Fruit fly (Drosophila melanogaster) whole organism, embryonic: ENCODE results near the gene CG34034.

Experiments used
- Atf3 ChIP-seq: fragments of 200-800 bp; sonication (Bioruptor generic); optimal IDR thresholded peaks from 3 replicates; lab custom pipeline; 2016; ENCODE audit warnings: missing biosample characterization, missing genetic modification characterization
- B-H2 ChIP-seq: fragments of 200-800 bp; sonication (Bioruptor generic); optimal IDR thresholded peaks from 2 replicates; lab custom pipeline; 2018; ENCODE audit warnings: missing biosample characterization, mild to moderate bottlenecking, missing genetic modification characterization
- Blimp-1 ChIP-seq: fragments of 200-800 bp; sonication (Bioruptor generic); optimal IDR thresholded peaks from 3 replicates; lab custom pipeline; 2018; ENCODE audit warnings: missing biosample characterization, missing genetic modification characterization, mild to moderate bottlenecking, moderate library complexity, missing genetic modification reagents
- CG10366 ChIP-seq: fragments of 200-800 bp; sonication (Bioruptor generic); IDR thresholded peaks from 2 replicates; pipeline ENCODE4 v1.3.6; 2022; ENCODE audit warnings: missing biosample characterization, missing genetic modification characterization
- CG10543 ChIP-seq: fragments of 200-800 bp; sonication (Bioruptor generic); optimal IDR thresholded peaks from 3 replicates; lab custom pipeline; 2017; ENCODE audit warnings: missing biosample characterization, mild to moderate bottlenecking, missing genetic modification characterization, moderate library complexity
- CG12155 ChIP-seq: fragments of 200-800 bp; sonication (Bioruptor generic); optimal IDR thresholded peaks from 3 replicates; lab custom pipeline; 2016; ENCODE audit warnings: missing biosample characterization, missing genetic modification characterization
- CG14050 ChIP-seq: fragments of 200-800 bp; sonication (Bioruptor generic); IDR thresholded peaks from 3 replicates; pipeline ENCODE4 v1.3.6; 2022; ENCODE audit warnings: missing biosample characterization, missing genetic modification characterization
- CG14965 ChIP-seq: fragments of 200-800 bp; sonication (Bioruptor generic); optimal IDR thresholded peaks from 2 replicates; lab custom pipeline; 2016; ENCODE audit warnings: missing biosample characterization, missing genetic modification characterization, borderline replicate concordance
- CG15073 ChIP-seq: fragments of 200-800 bp; sonication (Bioruptor generic); optimal IDR thresholded peaks from 2 replicates; lab custom pipeline; 2016; ENCODE audit warnings: missing biosample characterization, missing genetic modification characterization
- CG15479 ChIP-seq: fragments of 200-800 bp; sonication (Bioruptor generic); optimal IDR thresholded peaks from 3 replicates; lab custom pipeline; 2019; ENCODE audit warnings: missing biosample characterization, mild to moderate bottlenecking, missing genetic modification characterization, moderate library complexity
- CG17612 ChIP-seq: fragments of 200-800 bp; sonication (Bioruptor generic); IDR thresholded peaks from 2 replicates; pipeline ENCODE4 v1.3.6; 2022; ENCODE audit warnings: missing biosample characterization, missing genetic modification characterization
- CG34224 ChIP-seq: fragments of 200-800 bp; sonication (Bioruptor generic); IDR thresholded peaks from 3 replicates; pipeline ENCODE4 v1.3.6; 2022; ENCODE audit warnings: missing biosample characterization, missing genetic modification characterization; ENCODE audit not compliant: partially characterized antibody
- CG34376 ChIP-seq: fragments of 200-800 bp; sonication (Bioruptor generic); optimal IDR thresholded peaks from 2 replicates; lab custom pipeline; 2018; ENCODE audit warnings: missing biosample characterization, mild to moderate bottlenecking, missing genetic modification characterization
- CG43689 ChIP-seq: fragments of 200-800 bp; sonication (Bioruptor generic); IDR thresholded peaks from 2 replicates; pipeline ENCODE4 v1.3.6; 2022; ENCODE audit warnings: missing biosample characterization, missing genetic modification characterization
- CG6791 ChIP-seq: fragments of 200-800 bp; sonication (Bioruptor generic); IDR thresholded peaks from 3 replicates; pipeline ENCODE4 v1.3.6; 2022; ENCODE audit warnings: missing biosample characterization, missing genetic modification characterization; ENCODE audit not compliant: partially characterized antibody
- Deaf1 ChIP-seq: fragments of 200-800 bp; optimal IDR thresholded peaks from 3 replicates; lab custom pipeline; 2019; ENCODE audit warnings: missing biosample characterization, mild to moderate bottlenecking, missing genetic modification characterization, moderate library complexity
- Drgx ChIP-seq: fragments of 200-800 bp; sonication (Bioruptor generic); IDR thresholded peaks from 2 replicates; pipeline ENCODE4 v1.3.6; 2022; ENCODE audit warnings: missing biosample characterization, missing genetic modification characterization
- Ets65A ChIP-seq: fragments of 200-800 bp; sonication (Bioruptor generic); peaks from one replicate; lab custom pipeline; 2016; ENCODE audit warnings: missing biosample characterization, missing genetic modification characterization
- GATAe ChIP-seq: fragments of 200-800 bp; sonication (Bioruptor generic); conservative IDR thresholded peaks from 2 replicates; pipeline ENCODE4 v1.3.6; 2022; ENCODE audit warnings: missing biosample characterization, missing genetic modification characterization
- Jarid2 ChIP-seq: fragments of 200-800 bp; sonication (Bioruptor generic); optimal IDR thresholded peaks from 3 replicates; lab custom pipeline; 2017; ENCODE audit warnings: mild to moderate bottlenecking, missing biosample characterization, missing genetic modification reagents, missing genetic modification characterization
- Med ChIP-seq: fragments of 200-800 bp; sonication (Bioruptor generic); peaks from one replicate; lab custom pipeline; 2016; ENCODE audit warnings: missing biosample characterization, missing genetic modification characterization, mild to moderate bottlenecking, inconsistent platforms, moderate library complexity
- Pdp1 ChIP-seq, 2 experiments: fragments of 200-800 bp; sonication (Bioruptor generic); optimal IDR thresholded peaks; 3 replicates each; lab custom pipeline; 2016; ENCODE audit warnings: missing biosample characterization in 2 of 2, missing genetic modification characterization in 2 of 2, mild to moderate bottlenecking in 1 of 2, moderate library complexity in 1 of 2
- Trl ChIP-seq, 3 experiments: fragments of >200 bp in 2 of 3; fragments of 200-800 bp in 1 of 3; sonication (Bioruptor generic) in 1 of 3; optimal IDR thresholded peaks; 2 replicates in 1 of 3; 3 replicates in 2 of 3; lab custom pipeline; 2016 to 2017; ENCODE audit warnings: missing biosample characterization in 1 of 3, missing genetic modification characterization in 1 of 3
- Vsx1 ChIP-seq: fragments of 200-800 bp; sonication (Bioruptor generic); optimal IDR thresholded peaks from 2 replicates; lab custom pipeline; 2017; ENCODE audit warnings: missing biosample characterization, mild to moderate bottlenecking, missing genetic modification characterization, missing genetic modification reagents
- amos ChIP-seq: fragments of 200-800 bp; sonication (Bioruptor generic); IDR thresholded peaks from 2 replicates; pipeline ENCODE4 v1.3.6; 2022; ENCODE audit warnings: missing biosample characterization, missing genetic modification characterization; ENCODE audit not compliant: partially characterized antibody
- ara ChIP-seq: fragments of 200-800 bp; sonication (Bioruptor generic); IDR thresholded peaks from 2 replicates; pipeline ENCODE4 v1.3.6; 2022; ENCODE audit warnings: missing biosample characterization, missing genetic modification characterization
- ato ChIP-seq: fragments of 200-800 bp; sonication (Bioruptor generic); IDR thresholded peaks from 2 replicates; pipeline ENCODE4 v1.3.6; 2022; ENCODE audit warnings: missing biosample characterization, missing genetic modification characterization; ENCODE audit not compliant: partially characterized antibody
- bbx ChIP-seq: fragments of 200-800 bp; sonication (Bioruptor generic); IDR thresholded peaks from 2 replicates; pipeline ENCODE4 v1.3.6; 2022; ENCODE audit warnings: missing biosample characterization, missing genetic modification characterization; ENCODE audit not compliant: partially characterized antibody
- cg ChIP-seq: fragments of 200-800 bp; sonication (Bioruptor generic); optimal IDR thresholded peaks from 3 replicates; lab custom pipeline; 2019; ENCODE audit warnings: missing biosample characterization, mild to moderate bottlenecking, missing genetic modification characterization, moderate library complexity
- eve ChIP-seq, 2 experiments: fragments of >200 bp; optimal IDR thresholded peaks; 2 replicates each; lab custom pipeline; 2017; ENCODE audit warnings: missing biosample characterization in 2 of 2, missing genetic modification characterization in 2 of 2
- exex ChIP-seq: fragments of 200-800 bp; sonication (Bioruptor generic); optimal IDR thresholded peaks from 4 replicates; lab custom pipeline; 2018; ENCODE audit warnings: missing biosample characterization, mild to moderate bottlenecking, missing genetic modification characterization, moderate library complexity
- fd102C ChIP-seq: fragments of 200-800 bp; sonication (Bioruptor generic); optimal IDR thresholded peaks from 2 replicates; lab custom pipeline; 2018; ENCODE audit warnings: missing biosample characterization, mild to moderate bottlenecking, missing genetic modification characterization, moderate library complexity
- ftz-f1 ChIP-seq: fragments of 200-800 bp; sonication (Bioruptor generic); optimal IDR thresholded peaks from 2 replicates; lab custom pipeline; 2016; ENCODE audit warnings: missing biosample characterization, missing genetic modification characterization
- grn ChIP-seq: fragments of 200-800 bp; sonication (Bioruptor generic); optimal IDR thresholded peaks from 3 replicates; lab custom pipeline; 2017; ENCODE audit warnings: missing biosample characterization, missing genetic modification characterization
- lab ChIP-seq: fragments of 200-800 bp; sonication (Bioruptor generic); optimal IDR thresholded peaks from 3 replicates; lab custom pipeline; 2017; ENCODE audit warnings: missing biosample characterization, missing genetic modification characterization, mild to moderate bottlenecking, moderate library complexity, missing genetic modification reagents
- pros ChIP-seq: fragments of 200-800 bp; sonication (Bioruptor generic); optimal IDR thresholded peaks from 3 replicates; lab custom pipeline; 2019; ENCODE audit warnings: missing biosample characterization, mild to moderate bottlenecking, missing genetic modification characterization, moderate library complexity
- sens-2 ChIP-seq: fragments of 200-800 bp; sonication (Bioruptor generic); IDR thresholded peaks from 2 replicates; pipeline ENCODE4 v1.3.6; 2022; ENCODE audit warnings: missing biosample characterization, missing genetic modification characterization
- sug ChIP-seq: fragments of 200-800 bp; optimal IDR thresholded peaks from 2 replicates; lab custom pipeline; 2019; ENCODE audit warnings: missing biosample characterization, mild to moderate bottlenecking, missing genetic modification characterization, moderate library complexity
- tio ChIP-seq: fragments of 200-800 bp; sonication (Bioruptor generic); optimal IDR thresholded peaks from 2 replicates; lab custom pipeline; 2017; ENCODE audit warnings: missing biosample characterization, missing genetic modification characterization, inconsistent platforms
- z ChIP-seq: fragments of 200-800 bp; sonication (Bioruptor generic); IDR thresholded peaks from 3 replicates; pipeline ENCODE4 v1.3.6; 2022; ENCODE audit warnings: missing biosample characterization, missing genetic modification characterization
- zfh1 ChIP-seq: fragments of 200-800 bp; sonication (Bioruptor generic); IDR thresholded peaks from 3 replicates; pipeline ENCODE4 v1.3.6; 2022; ENCODE audit warnings: missing biosample characterization, missing genetic modification characterization

CG34034 gene

DNA sequence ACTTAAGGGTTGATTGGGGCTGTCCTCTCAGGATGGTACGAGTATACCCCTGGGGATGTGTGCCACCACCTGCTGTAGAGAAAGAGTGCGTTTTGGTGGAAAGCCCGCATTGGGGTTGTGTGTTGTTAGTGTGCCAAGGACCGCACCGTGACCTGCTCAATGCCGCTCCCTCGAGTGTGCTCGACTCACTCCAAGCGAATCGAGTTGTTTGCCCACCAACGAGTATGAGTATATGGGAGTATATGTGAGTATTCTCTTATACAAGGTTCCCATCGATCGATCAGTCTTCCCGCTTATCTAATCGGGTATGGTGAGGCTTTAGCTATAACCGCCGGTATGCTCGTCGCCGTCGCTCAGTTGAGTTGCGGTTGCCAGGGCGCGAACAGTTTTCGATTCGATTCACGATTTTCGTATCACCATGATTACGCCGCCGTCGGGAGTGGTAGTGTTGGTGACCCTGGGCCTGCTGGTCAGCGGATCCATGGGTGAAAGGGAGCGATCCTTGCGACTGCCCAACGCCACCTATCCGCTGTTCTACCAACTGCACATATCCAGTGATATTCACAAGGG, 925 bp upstream of the CG34034 start, which contains the start of gene CG5849:
Gene CG5849, plus strand, starts transcription at position 356 of the 570 bp plus-strand sequence.
- TF ChIP-seq fd102C (GFP tag; lab: Kevin White, UChicago), result no peak
- TF ChIP-seq CG10543 (GFP tag; lab: Kevin White, UChicago), result peak; percentile 29
- TF ChIP-seq Med (GFP tag; lab: Kevin White, UChicago), result peak; percentile 50
- TF ChIP-seq CG17612 (GFP tag; lab: Robert Waterston, UW), result 0 out of 2 replicates have a peak, but pooled peaks have one; percentile 24
- TF ChIP-seq pros (GFP tag; lab: Kevin White, UChicago), result peak; percentile 29
- TF ChIP-seq zfh1, result no peak
- peak; percentile 10 for TF ChIP-seq cg (GFP tag; lab: Kevin White, UChicago)
- peak; percentile 68 for TF ChIP-seq GATAe (GFP tag; lab: Robert Waterston, UW)
- TF ChIP-seq Jarid2 (GFP tag; lab: Kevin White, UChicago), result peak; percentile 80
- TF ChIP-seq amos (GFP tag; lab: Robert Waterston, UW), result peak; percentile 33; the same call in 1 of the 2 replicates
- TF ChIP-seq z (GFP tag; lab: Robert Waterston, UW), result peak; percentile 92
- peak; percentile 45 for TF ChIP-seq ftz-f1 (GFP tag; lab: Kevin White, UChicago)
- TF ChIP-seq tio, result no peak
- TF ChIP-seq ara (GFP tag; lab: Robert Waterston, UW), result no peak
- TF ChIP-seq CG10366 (GFP tag; lab: Robert Waterston, UW), result no peak
- peak in 1 of 2 experiments; percentile 68 for TF ChIP-seq Pdp1 (GFP tag; optimal IDR thresholded peaks at IDR 0.05; lab: Kevin White, UChicago)
- no peak for TF ChIP-seq Vsx1
- no peak for TF ChIP-seq CG43689 (GFP tag; lab: Robert Waterston, UW)
- no peak for TF ChIP-seq B-H2 (GFP tag; lab: Kevin White, UChicago)
- peak; percentile 67 for TF ChIP-seq grn (GFP tag; lab: Kevin White, UChicago)
- no peak for TF ChIP-seq sens-2
- peak; percentile 26 for TF ChIP-seq exex (tag; lab: Kevin White, UChicago)
- TF ChIP-seq Trl (optimal IDR thresholded peaks at IDR 0.05; lab: Kevin White, UChicago), result peak; percentile 6 to 14
- no peak for TF ChIP-seq Trl (GFP tag; optimal IDR thresholded peaks at IDR 0.05; lab: Kevin White, UChicago)
- TF ChIP-seq sug (tag; lab: Kevin White, UChicago), result peak; percentile 29
- peak; percentile 4 for TF ChIP-seq CG15073
- 0 out of 2 replicates have a peak, but pooled peaks have one; percentile 26 for TF ChIP-seq ato (GFP tag; lab: Robert Waterston, UW)
- TF ChIP-seq Ets65A, result peak; percentile 43
- peak; percentile 45 for TF ChIP-seq CG34376 (GFP tag; lab: Kevin White, UChicago)
- TF ChIP-seq CG34224 (GFP tag; lab: Robert Waterston, UW), result 0 out of 3 replicates have a peak, but pooled peaks have one; percentile 12
- 0 out of 3 replicates have a peak, but pooled peaks have one; percentile 32 for TF ChIP-seq CG6791 (GFP tag; lab: Robert Waterston, UW)
- peak; percentile 10 for TF ChIP-seq Deaf1 (tag; lab: Kevin White, UChicago)
- TF ChIP-seq Blimp-1 (GFP tag; lab: Kevin White, UChicago), result no peak
- TF ChIP-seq lab (GFP tag; lab: Kevin White, UChicago), result peak; percentile 83

DNA sequence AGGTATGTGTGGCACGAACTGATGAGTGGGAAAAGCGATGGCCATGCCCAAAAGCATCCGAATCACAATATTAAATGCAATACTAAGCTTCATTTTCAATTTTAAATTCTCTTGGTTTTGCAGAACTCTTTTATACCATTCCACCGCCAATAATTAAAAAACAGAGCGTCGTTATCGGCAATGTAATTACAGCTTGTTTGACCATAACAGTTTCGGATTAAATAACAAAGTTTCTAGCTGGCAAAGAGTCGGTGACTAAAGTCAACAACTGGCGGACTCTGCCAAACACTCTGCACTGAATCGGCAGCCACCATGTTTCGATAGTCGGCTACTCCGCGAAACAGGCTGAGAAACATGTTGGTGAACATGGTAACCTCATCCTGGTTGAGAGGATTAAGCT, 1.6 kb downstream of the CG34034 start, which contains the start of gene CG42870:
Gene CG42870, minus strand, starts transcription at position 101 of the 400 bp plus-strand sequence.
- TF ChIP-seq CG12155 (GFP tag; lab: Kevin White, UChicago), result no peak
- no peak for TF ChIP-seq CG15479 (GFP tag; lab: Kevin White, UChicago)
- TF ChIP-seq bbx (GFP tag; lab: Robert Waterston, UW), result no peak
- no peak for TF ChIP-seq CG14050 (GFP tag; lab: Robert Waterston, UW)
- no peak for TF ChIP-seq eve (GFP tag; optimal IDR thresholded peaks at IDR 0.05; lab: Kevin White, UChicago)
- TF ChIP-seq CG14965 (GFP tag; lab: Kevin White, UChicago), result no peak
- no peak for TF ChIP-seq Atf3 (GFP tag; lab: Kevin White, UChicago)
- TF ChIP-seq CG34224 (GFP tag; lab: Robert Waterston, UW), result no peak
- no peak for TF ChIP-seq Drgx (GFP tag; lab: Robert Waterston, UW)
